Worm (Caenorhabditis elegans): ENCODE measurements around the gene ebp-2.

The ebp-2 gene

ce11 chrII:11415672-11416071 lies 26.9 kb upstream of the ebp-2 start, which contains the start of gene C05D12.1:
C05D12.1 (minus strand) TSS chrII:11415772.
- TF ChIP-seq T20F7.1 (GFP tag; optimal IDR thresholded peaks at IDR 0.05), result no peak
- no peak for TF ChIP-seq zfp-3 (GFP tag; conservative IDR thresholded peaks at IDR 0.05)
- TF ChIP-seq rbr-2 (tag; optimal IDR thresholded peaks at IDR 0.05), result no peak
- TF ChIP-seq daf-16 (GFP tag; optimal IDR thresholded peaks at IDR 0.05), result no peak
- no peak for TF ChIP-seq daf-16 (tag; optimal IDR thresholded peaks at IDR 0.05)
- no peak for TF ChIP-seq ceh-28 (tag; optimal IDR thresholded peaks at IDR 0.05)
- TF ChIP-seq ama-1 (optimal IDR thresholded peaks at IDR 0.05), result no peak
- TF ChIP-seq egl-43 (GFP tag; IDR thresholded peaks at IDR 0.05), result no peak
- no peak for TF ChIP-seq ztf-11 (tag; optimal IDR thresholded peaks at IDR 0.05)

- TF ChIP-seq aha-1 (tag) (peak; percentile 47), R02D3.7 (tag; optimal IDR thresholded peaks at IDR 0.05) (no peak), fkh-10 (GFP tag; optimal IDR thresholded peaks at IDR 0.05) (no peak), spr-3 (GFP tag; optimal IDR thresholded peaks at IDR 0.05) (no peak), nhr-10 (tag; optimal IDR thresholded peaks at IDR 0.05) (no peak), rbr-2 (tag; optimal IDR thresholded peaks at IDR 0.05) (no peak), daf-12 (tag; optimal IDR thresholded peaks at IDR 0.05) (no peak), ZK337.2 (GFP tag; IDR thresholded peaks at IDR 0.05) (no peak)
Measured at ce11 chrII:11417999-11418398, 24.5 kb upstream of the ebp-2 start, which contains the start of gene C05D12.2. C05D12.2 (plus strand) TSS chrII:11418299.

DNA sequence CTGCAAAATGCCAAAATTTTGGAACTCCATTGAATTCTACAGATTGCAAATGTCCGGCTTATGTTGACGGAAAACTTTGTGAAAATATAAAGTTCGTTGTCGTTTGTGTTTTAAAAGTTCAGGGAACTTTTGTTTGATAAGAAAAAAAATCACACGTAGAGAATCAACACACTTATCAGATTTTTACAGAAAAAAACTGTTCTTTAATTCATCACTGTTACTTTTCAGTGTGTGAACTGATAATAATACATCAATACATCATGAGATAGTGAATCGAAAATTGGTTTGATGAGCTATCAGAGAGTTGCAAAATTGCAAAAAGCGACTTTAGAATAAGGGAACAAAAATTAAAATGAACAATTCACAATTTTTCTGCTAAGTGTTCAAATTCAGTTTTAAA lies 24.0 kb upstream of the ebp-2 start:
- TF ChIP-seq Y75B8A.6 (GFP tag; IDR thresholded peaks at IDR 0.05), result no peak
- peak; percentile 55 for TF ChIP-seq dve-1 (tag; optimal IDR thresholded peaks at IDR 0.05; ENCODE audit: insufficient read depth)
- peak; percentile 78 for TF ChIP-seq nhr-77 (tag; optimal IDR thresholded peaks at IDR 0.05)
- TF ChIP-seq hlh-30 (tag; optimal IDR thresholded peaks at IDR 0.05; ENCODE audit: insufficient read depth), result no peak
- TF ChIP-seq mdl-1 (tag; optimal IDR thresholded peaks at IDR 0.05), result peak in 1 of 2 experiments; percentile 6
- no peak for TF ChIP-seq daf-16 (GFP tag; optimal IDR thresholded peaks at IDR 0.05)
- TF ChIP-seq daf-16 (tag; optimal IDR thresholded peaks at IDR 0.05), result peak; percentile 72
- no peak for TF ChIP-seq F37D6.2 (tag; optimal IDR thresholded peaks at IDR 0.05)
- TF ChIP-seq ces-1 (GFP tag; optimal IDR thresholded peaks at IDR 0.05), result no peak
- peak; percentile 44 for TF ChIP-seq hlh-11 (tag; optimal IDR thresholded peaks at IDR 0.05)
- peak; percentile 85 for TF ChIP-seq nhr-28 (tag; optimal IDR thresholded peaks at IDR 0.05)
- TF ChIP-seq pqm-1 (tag; optimal IDR thresholded peaks at IDR 0.05), result peak; percentile 84
- TF ChIP-seq dmd-6 (GFP tag; IDR thresholded peaks at IDR 0.05), result peak; percentile 64

ce11 chrII:11424032-11424431 lies 18.5 kb upstream of the ebp-2 start:
- peak; percentile 47 for TF ChIP-seq nhr-28 (tag; optimal IDR thresholded peaks at IDR 0.05)
- peak; percentile 75 for TF ChIP-seq pqm-1 (tag; optimal IDR thresholded peaks at IDR 0.05)
- TF ChIP-seq mxl-3 (GFP tag; optimal IDR thresholded peaks at IDR 0.05), result no peak

DNA sequence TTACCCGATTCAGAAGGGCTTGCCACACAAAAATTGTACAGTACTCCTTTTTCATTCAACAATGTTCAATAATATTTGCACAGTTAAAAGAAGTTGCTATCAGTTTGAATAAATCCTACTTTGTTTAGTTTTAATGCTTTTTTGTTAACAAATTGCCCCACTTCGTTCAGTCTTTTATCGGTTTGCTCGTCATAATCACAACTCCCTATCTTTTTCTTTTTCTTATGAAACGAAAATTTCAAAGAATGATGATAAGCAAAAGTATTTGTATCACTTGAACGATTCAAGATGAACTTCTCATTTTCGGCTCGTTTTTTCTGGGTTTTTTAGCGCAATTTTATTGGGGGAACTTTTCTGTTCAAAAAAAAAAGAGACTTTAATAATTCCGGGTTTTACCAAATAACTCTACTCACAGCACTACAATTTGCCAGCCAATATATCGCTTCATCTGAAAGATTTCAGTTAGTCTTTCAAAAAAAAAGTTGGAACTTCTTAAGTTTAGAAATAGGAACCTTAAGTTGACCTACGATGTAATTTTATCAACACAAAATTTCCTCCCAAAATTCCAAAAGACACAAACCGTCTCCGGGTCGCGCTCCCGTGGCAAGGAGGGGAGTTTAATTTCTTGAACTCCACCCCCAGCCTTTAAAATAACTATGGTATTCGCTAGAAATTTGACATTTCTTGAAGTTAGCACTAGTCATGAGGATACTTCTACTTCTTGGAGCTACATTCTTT lies 17.8 kb upstream of the ebp-2 start, which contains the start of gene C05D12.3:
Gene C05D12.3, plus strand, starts transcription at position 688 of the 738 bp plus-strand sequence.
- no peak for TF ChIP-seq unc-130 (GFP tag; optimal IDR thresholded peaks at IDR 0.05)
- peak; percentile 28; the same call in 1 of the 2 replicates for TF ChIP-seq dmd-6 (GFP tag; IDR thresholded peaks at IDR 0.05)
- no peak for TF ChIP-seq daf-16 (GFP tag; optimal IDR thresholded peaks at IDR 0.05)
- peak; percentile 24 for TF ChIP-seq daf-16 (tag; optimal IDR thresholded peaks at IDR 0.05)
- peak; percentile 79 for TF ChIP-seq pqm-1 (tag; optimal IDR thresholded peaks at IDR 0.05)
- TF ChIP-seq dve-1 (tag; optimal IDR thresholded peaks at IDR 0.05; ENCODE audit: insufficient read depth), result peak; percentile 47
- TF ChIP-seq skn-1 (tag; optimal IDR thresholded peaks at IDR 0.05), result no peak
- peak; percentile 54 for TF ChIP-seq nhr-28 (tag; optimal IDR thresholded peaks at IDR 0.05)

DNA sequence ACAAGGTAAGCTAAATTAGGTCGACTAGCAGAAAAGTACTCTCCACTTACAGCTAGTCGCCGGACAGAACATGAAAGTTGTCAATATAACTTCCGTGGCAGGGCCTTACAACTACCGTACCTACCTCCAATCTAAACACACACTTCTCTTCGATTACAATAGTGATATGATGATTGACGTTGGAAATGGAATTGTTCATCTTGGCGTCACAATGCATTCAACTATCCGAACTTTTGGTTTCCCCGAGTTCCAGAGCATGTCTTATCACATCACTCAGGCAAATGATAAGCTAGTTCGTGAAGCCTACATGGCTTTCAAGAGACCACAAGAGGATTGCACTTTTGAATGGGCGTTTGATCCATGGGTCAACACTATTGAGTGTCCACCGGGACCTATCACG lies 15.2 kb upstream of the ebp-2 start:
- TF ChIP-seq hlh-11 (tag; optimal IDR thresholded peaks at IDR 0.05), result peak; percentile 14
- TF ChIP-seq Y75B8A.6 (GFP tag; IDR thresholded peaks at IDR 0.05), result no peak
- TF ChIP-seq attf-4 (tag; optimal IDR thresholded peaks at IDR 0.05), result no peak
- peak; percentile 9 for TF ChIP-seq aha-1 (tag)
- peak; percentile 90 for TF ChIP-seq dmd-6 (GFP tag; IDR thresholded peaks at IDR 0.05)
- TF ChIP-seq tra-1 (GFP tag; IDR thresholded peaks at IDR 0.05), result no peak

Measured in whole organism, L4 larva.